Fruit fly (Drosophila melanogaster) whole organism, adult: Measurements from ENCODE around the gene hid.
A peak's percentile ranks its signal among the peaks of the same experiment; 100 is the strongest.

Experiments used
- CG11617 ChIP-seq: fragments of 200-800 bp; sonication (Bioruptor generic); optimal IDR thresholded peaks from 2 replicates; lab custom pipeline; 2017; ENCODE audit warnings: mild to moderate bottlenecking, missing biosample characterization, missing genetic modification reagents, missing genetic modification characterization
- CG12768 ChIP-seq: fragments of 200-800 bp; sonication (Bioruptor generic); optimal IDR thresholded peaks from 2 replicates; lab custom pipeline; 2017; ENCODE audit warnings: missing biosample characterization, missing genetic modification characterization, mild to moderate bottlenecking, moderate library complexity, missing genetic modification reagents
- CG1620 ChIP-seq: fragments of 200-800 bp; sonication (Bioruptor generic); optimal IDR thresholded peaks from 2 replicates; lab custom pipeline; 2016; ENCODE audit warnings: missing biosample characterization, missing genetic modification characterization
- CG33017 ChIP-seq: fragments of 200-800 bp; sonication (Bioruptor generic); optimal IDR thresholded peaks from 2 replicates; lab custom pipeline; 2018; ENCODE audit warnings: missing biosample characterization, mild to moderate bottlenecking, missing genetic modification characterization, moderate library complexity
- CG7101 ChIP-seq: fragments of 200-800 bp; sonication (Bioruptor generic); optimal IDR thresholded peaks from 2 replicates; lab custom pipeline; 2018; ENCODE audit warnings: missing biosample characterization, mild to moderate bottlenecking, missing genetic modification characterization, moderate library complexity
- bab1 ChIP-seq: fragments of 200-800 bp; sonication (Bioruptor generic); optimal IDR thresholded peaks from 3 replicates; lab custom pipeline; 2019; ENCODE audit warnings: missing biosample characterization, mild to moderate bottlenecking, missing genetic modification characterization, moderate library complexity
- cic ChIP-seq: fragments of 200-800 bp; sonication (Bioruptor generic); optimal IDR thresholded peaks from 2 replicates; lab custom pipeline; 2017; ENCODE audit warnings: missing biosample characterization, mild to moderate bottlenecking, missing genetic modification characterization, moderate library complexity
- ovo ChIP-seq: fragments of 200-800 bp; sonication (Bioruptor generic); optimal IDR thresholded peaks from 2 replicates; lab custom pipeline; 2016; ENCODE audit warnings: missing biosample characterization, missing genetic modification characterization
- pad ChIP-seq: fragments of 200-800 bp; sonication (Bioruptor generic); optimal IDR thresholded peaks from 3 replicates; lab custom pipeline; 2017; ENCODE audit warnings: missing biosample characterization, missing genetic modification characterization, mild to moderate bottlenecking, moderate library complexity, missing genetic modification reagents
- toe ChIP-seq: fragments of 200-800 bp; sonication (Bioruptor generic); optimal IDR thresholded peaks from 2 replicates; lab custom pipeline; 2016; ENCODE audit warnings: missing biosample characterization, missing genetic modification characterization

DNA sequence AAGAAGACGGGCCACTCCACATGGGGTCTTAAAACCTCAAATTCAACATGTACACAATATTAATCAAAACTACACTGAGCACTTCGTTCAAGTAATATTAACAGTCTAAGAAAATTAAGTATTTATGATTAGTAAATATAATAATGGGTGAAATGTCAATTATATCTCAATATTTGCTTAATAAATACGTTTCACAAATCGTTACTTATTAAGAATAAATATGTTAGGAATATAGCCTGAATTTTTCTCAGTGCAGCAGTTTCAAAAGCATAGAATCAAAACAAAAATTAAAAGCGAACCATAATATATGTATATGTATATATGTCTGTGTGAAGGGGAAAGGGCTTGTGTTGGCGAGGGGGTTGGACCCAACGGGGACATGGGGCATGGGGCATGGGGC lies 18.5 kb upstream of the hid start:
- TF ChIP-seq CG33017 (tag; lab: Kevin White, UChicago) = no peak
- TF ChIP-seq CG12768 (GFP tag; lab: Kevin White, UChicago) = no peak
- TF ChIP-seq CG1620 (GFP tag; lab: Kevin White, UChicago) = no peak
- no peak for TF ChIP-seq toe
- no peak for TF ChIP-seq CG7101 (tag; lab: Kevin White, UChicago)
- no peak for TF ChIP-seq pad (GFP tag; lab: Kevin White, UChicago)
- TF ChIP-seq ovo (GFP tag; lab: Kevin White, UChicago) = no peak
- no peak for TF ChIP-seq CG11617
- TF ChIP-seq bab1 (GFP tag; lab: Kevin White, UChicago) = peak; percentile 22
- no peak for TF ChIP-seq cic (GFP tag; lab: Kevin White, UChicago)
